Worm (Caenorhabditis elegans): ENCODE measurements around the gene R12A1.3.

Gene R12A1.3

ce11 chrV:1416154-1416553 lies 9.4 kb downstream of the R12A1.3 start:
- TF ChIP-seq cey-2 (tag; optimal IDR thresholded peaks at IDR 0.05; ENCODE audit: borderline replicate concordance, insufficient read depth) (no peak), nhr-77 (tag; optimal IDR thresholded peaks at IDR 0.05) (no peak), aha-1 (tag) (peak; percentile 56)

- TF ChIP-seq cey-2 (tag; optimal IDR thresholded peaks at IDR 0.05; ENCODE audit: borderline replicate concordance, insufficient read depth) (no peak), fkh-10 (GFP tag; optimal IDR thresholded peaks at IDR 0.05) (no peak), mxl-2 (GFP tag; conservative IDR thresholded peaks at IDR 0.05) (no peak), sdz-12 (GFP tag; optimal IDR thresholded peaks at IDR 0.05) (no peak), F37D6.2 (tag; optimal IDR thresholded peaks at IDR 0.05) (no peak), nhr-28 (tag; optimal IDR thresholded peaks at IDR 0.05) (peak; percentile 25), nhr-25 (tag; optimal IDR thresholded peaks at IDR 0.05; ENCODE audit: borderline replicate concordance, insufficient read depth) (no peak), daf-16 (GFP tag; optimal IDR thresholded peaks at IDR 0.05) (no peak), daf-16 (tag; optimal IDR thresholded peaks at IDR 0.05) (peak; percentile 22), Y48G9A.11 (GFP tag; IDR thresholded peaks at IDR 0.05) (no peak), set-16 (GFP tag; IDR thresholded peaks at IDR 0.05) (no peak), madf-9 (GFP tag; conservative IDR thresholded peaks at IDR 0.05) (no peak), fos-1 (tag; optimal IDR thresholded peaks at IDR 0.05) (no peak), hlh-30 (tag; optimal IDR thresholded peaks at IDR 0.05; ENCODE audit: insufficient read depth) (no peak), F49E8.2 (tag; optimal IDR thresholded peaks at IDR 0.05; ENCODE audit: borderline replicate concordance) (no peak), aly-2 (tag; optimal IDR thresholded peaks at IDR 0.05) (no peak), mes-2 (tag; optimal IDR thresholded peaks at IDR 0.05; ENCODE audit: poor library complexity, severe bottlenecking) (no peak), zfp-3 (GFP tag; conservative IDR thresholded peaks at IDR 0.05) (no peak), pqm-1 (tag; optimal IDR thresholded peaks at IDR 0.05) (peak; percentile 86), lin-39 (tag; optimal IDR thresholded peaks at IDR 0.05) (no peak), R02D3.7 (tag; optimal IDR thresholded peaks at IDR 0.05) (no peak), unc-130 (GFP tag; optimal IDR thresholded peaks at IDR 0.05) (no peak), hlh-11 (tag; optimal IDR thresholded peaks at IDR 0.05) (peak; percentile 38), ceh-28 (tag; optimal IDR thresholded peaks at IDR 0.05) (no peak), dve-1 (tag; optimal IDR thresholded peaks at IDR 0.05; ENCODE audit: insufficient read depth) (peak; percentile 27), nhr-102 (tag; optimal IDR thresholded peaks at IDR 0.05) (no peak), mdt-29 (GFP tag; IDR thresholded peaks at IDR 0.05) (no peak), lsy-2 (tag; optimal IDR thresholded peaks at IDR 0.05) (no peak), gei-8 (GFP tag; optimal IDR thresholded peaks at IDR 0.05) (no peak), tag-97 (GFP tag; IDR thresholded peaks at IDR 0.05) (no peak), zip-2 (tag; optimal IDR thresholded peaks at IDR 0.05) (no peak), spr-3 (GFP tag; optimal IDR thresholded peaks at IDR 0.05) (no peak), D1046.2 (GFP tag; IDR thresholded peaks at IDR 0.05) (no peak), dmd-8 (GFP tag; IDR thresholded peaks at IDR 0.05) (no peak), nhr-42 (GFP tag; IDR thresholded peaks at IDR 0.05) (no peak), mep-1 (tag; optimal IDR thresholded peaks at IDR 0.05) (no peak), unc-39 (tag; optimal IDR thresholded peaks at IDR 0.05) (no peak), vab-7 (GFP tag; IDR thresholded peaks at IDR 0.05) (no peak), zip-11 (GFP tag; IDR thresholded peaks at IDR 0.05) (no peak), ctbp-1 (GFP tag; IDR thresholded peaks at IDR 0.05) (no peak), ZK546.5 (tag; optimal IDR thresholded peaks at IDR 0.05) (no peak), nhr-10 (tag; optimal IDR thresholded peaks at IDR 0.05) (no peak), dpl-1 (GFP tag; optimal IDR thresholded peaks at IDR 0.05) (no peak), nhr-237 (tag; optimal IDR thresholded peaks at IDR 0.05) (no peak), dmd-9 (GFP tag; IDR thresholded peaks at IDR 0.05) (no peak), daf-12 (tag; optimal IDR thresholded peaks at IDR 0.05) (no peak)
Observed at ce11 chrV:1414615-1415433, 10.8 kb downstream of the R12A1.3 start.
